Worm (Caenorhabditis elegans): ENCODE data around the gene Y40A1A.2.
A peak's percentile ranks its signal among the peaks of the same experiment; 100 is the strongest.
"Not testable (repeated sequence)": the region's sequence is repeated elsewhere in the genome, so short reads cannot be mapped to it uniquely, and the experiment has no call there.

Y40A1A.2 gene

DNA sequence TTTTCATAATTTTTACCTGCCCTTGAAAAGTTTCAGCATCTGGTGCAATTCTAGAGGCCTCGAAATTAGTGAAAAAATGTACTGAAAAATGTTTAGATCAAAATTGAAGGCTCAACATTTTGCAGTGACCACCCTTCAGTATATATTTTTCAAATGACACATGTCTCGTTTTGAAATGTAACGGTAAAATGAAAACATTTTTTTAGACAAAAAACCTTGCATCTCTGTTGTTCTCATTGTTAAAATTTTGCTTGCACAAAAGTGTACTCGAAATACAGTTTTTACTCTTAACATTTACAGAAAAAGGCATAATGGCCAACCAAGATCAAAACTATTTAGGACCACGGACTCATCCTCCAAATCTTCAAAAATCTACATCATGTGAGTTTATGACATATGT is 35.8 kb downstream of the Y40A1A.2 start, which contains the start of gene Y102A11A.2:
Gene Y102A11A.2, plus strand, starts transcription at position 301 of the 400 bp plus-strand sequence.
- not testable (repeated sequence) for TF ChIP-seq B0310.2 (tag; optimal IDR thresholded peaks at IDR 0.05); tra-4 (tag; optimal IDR thresholded peaks at IDR 0.05); pes-1 (GFP tag; IDR thresholded peaks at IDR 0.05)

DNA sequence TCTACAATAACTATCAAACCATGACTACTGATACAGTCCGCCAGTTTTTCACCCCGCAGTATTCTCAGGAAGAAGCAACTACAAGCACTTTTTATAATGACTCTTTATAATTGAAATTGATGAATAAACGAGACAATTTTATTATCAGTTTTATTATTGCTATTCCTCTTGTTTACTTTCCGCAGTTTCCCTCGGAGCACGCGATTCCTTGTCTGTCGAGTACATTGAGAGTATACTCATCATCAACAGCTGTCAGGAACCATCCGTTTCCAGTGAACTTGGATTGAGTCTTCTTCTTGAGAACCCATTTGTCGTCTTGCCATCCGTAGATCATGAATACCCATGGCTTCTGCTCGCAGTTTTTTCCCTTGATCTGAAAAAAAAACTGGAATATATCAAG is 40.3 kb downstream of the Y40A1A.2 start:
- TF ChIP-seq ama-1 (optimal IDR thresholded peaks at IDR 0.05) (no peak), tbx-37 (GFP tag; conservative IDR thresholded peaks at IDR 0.05) (no peak), F13C5.2 (tag; optimal IDR thresholded peaks at IDR 0.05) (no peak), scrt-1 (GFP tag; IDR thresholded peaks at IDR 0.05) (no peak), hmbx-1 (tag; optimal IDR thresholded peaks at IDR 0.05) (no peak), flt-1 (GFP tag; IDR thresholded peaks at IDR 0.05) (no peak), ets-7 (tag; optimal IDR thresholded peaks at IDR 0.05) (no peak), hmg-4 (GFP tag; optimal IDR thresholded peaks at IDR 0.05) (no peak), B0310.2 (tag; optimal IDR thresholded peaks at IDR 0.05) (no peak), sea-1 (GFP tag; conservative IDR thresholded peaks at IDR 0.05) (no peak), tbx-11 (GFP tag; IDR thresholded peaks at IDR 0.05) (no peak), ceh-36 (tag; optimal IDR thresholded peaks at IDR 0.05) (no peak), pes-1 (GFP tag; IDR thresholded peaks at IDR 0.05) (no peak), aly-1 (tag; optimal IDR thresholded peaks at IDR 0.05) (no peak), hnd-1 (tag; optimal IDR thresholded peaks at IDR 0.05) (no peak)

DNA sequence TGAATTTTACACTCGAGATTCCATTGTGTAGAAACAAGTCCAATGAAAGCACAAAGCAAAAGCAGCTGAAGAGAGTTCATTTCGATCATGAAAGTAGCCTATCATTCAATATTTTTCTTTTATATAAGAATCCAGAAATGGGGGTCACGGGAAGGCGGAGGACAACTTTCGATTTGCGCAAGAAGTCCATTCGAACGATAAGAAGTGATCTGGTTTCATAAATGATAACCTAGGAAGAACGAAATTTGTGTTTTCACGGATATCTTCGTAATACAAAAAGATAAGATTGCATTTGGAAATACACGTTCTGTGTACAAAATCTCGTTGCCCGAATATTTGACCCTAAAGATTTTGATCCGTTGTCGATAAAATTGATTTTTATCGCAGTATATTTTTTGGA is 40.9 kb downstream of the Y40A1A.2 start, which contains the start of gene Y102A11A.5:
Gene Y102A11A.5, minus strand, starts transcription at position 175 of the 400 bp plus-strand sequence.
- no peak for TF ChIP-seq ceh-36 (tag; optimal IDR thresholded peaks at IDR 0.05)
- TF ChIP-seq tbx-37 (GFP tag; conservative IDR thresholded peaks at IDR 0.05): no peak
- TF ChIP-seq hmbx-1 (tag; optimal IDR thresholded peaks at IDR 0.05): no peak
- TF ChIP-seq pes-1 (GFP tag; IDR thresholded peaks at IDR 0.05): no peak
- TF ChIP-seq aly-1 (tag; optimal IDR thresholded peaks at IDR 0.05): no peak
- TF ChIP-seq tra-4 (tag; optimal IDR thresholded peaks at IDR 0.05): no peak
- TF ChIP-seq ama-1 (optimal IDR thresholded peaks at IDR 0.05): no peak
- no peak for TF ChIP-seq F13C5.2 (tag; optimal IDR thresholded peaks at IDR 0.05)
- no peak for TF ChIP-seq ceh-13 (GFP tag; optimal IDR thresholded peaks at IDR 0.05)
- no peak for TF ChIP-seq hmg-4 (GFP tag; optimal IDR thresholded peaks at IDR 0.05)
- no peak for TF ChIP-seq scrt-1 (GFP tag; IDR thresholded peaks at IDR 0.05)
- no peak for TF ChIP-seq hnd-1 (tag; optimal IDR thresholded peaks at IDR 0.05)
- no peak for TF ChIP-seq sea-1 (GFP tag; conservative IDR thresholded peaks at IDR 0.05)
- no peak for TF ChIP-seq ets-7 (tag; optimal IDR thresholded peaks at IDR 0.05)
- TF ChIP-seq B0310.2 (tag; optimal IDR thresholded peaks at IDR 0.05): no peak
- no peak for TF ChIP-seq flt-1 (GFP tag; IDR thresholded peaks at IDR 0.05)
- no peak for TF ChIP-seq tbx-11 (GFP tag; IDR thresholded peaks at IDR 0.05)

DNA sequence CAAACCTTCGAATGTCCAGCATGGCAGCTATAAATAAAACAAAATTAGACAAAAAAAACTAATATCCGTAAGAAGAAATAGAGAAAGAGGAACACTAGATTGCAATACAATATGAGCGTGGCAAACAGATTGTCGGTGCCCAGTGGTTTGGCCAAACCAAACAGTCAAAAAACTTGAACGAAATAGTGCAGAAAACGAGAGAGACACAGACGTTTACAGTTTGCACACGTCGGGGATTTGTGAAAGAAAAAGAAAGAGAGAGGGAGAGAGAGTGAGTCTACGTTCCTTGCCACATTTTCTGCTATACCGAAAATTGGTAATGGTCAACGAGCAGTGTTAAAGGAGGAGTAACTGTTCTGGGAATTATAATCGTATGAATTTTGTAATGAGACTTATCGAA is 44.6 kb downstream of the Y40A1A.2 start, which contains the start of gene ergi-1:
Gene ergi-1, minus strand, starts transcription at position 101 of the 400 bp plus-strand sequence.
- TF ChIP-seq flt-1 (GFP tag; IDR thresholded peaks at IDR 0.05): no peak
- TF ChIP-seq sea-1 (GFP tag; conservative IDR thresholded peaks at IDR 0.05): no peak
- no peak for TF ChIP-seq hnd-1 (tag; optimal IDR thresholded peaks at IDR 0.05)
- no peak for TF ChIP-seq B0310.2 (tag; optimal IDR thresholded peaks at IDR 0.05)
- TF ChIP-seq pes-1 (GFP tag; IDR thresholded peaks at IDR 0.05): no peak
- TF ChIP-seq hmg-4 (GFP tag; optimal IDR thresholded peaks at IDR 0.05): no peak
- no peak for TF ChIP-seq scrt-1 (GFP tag; IDR thresholded peaks at IDR 0.05)
- TF ChIP-seq ceh-13 (GFP tag; optimal IDR thresholded peaks at IDR 0.05): no peak

DNA sequence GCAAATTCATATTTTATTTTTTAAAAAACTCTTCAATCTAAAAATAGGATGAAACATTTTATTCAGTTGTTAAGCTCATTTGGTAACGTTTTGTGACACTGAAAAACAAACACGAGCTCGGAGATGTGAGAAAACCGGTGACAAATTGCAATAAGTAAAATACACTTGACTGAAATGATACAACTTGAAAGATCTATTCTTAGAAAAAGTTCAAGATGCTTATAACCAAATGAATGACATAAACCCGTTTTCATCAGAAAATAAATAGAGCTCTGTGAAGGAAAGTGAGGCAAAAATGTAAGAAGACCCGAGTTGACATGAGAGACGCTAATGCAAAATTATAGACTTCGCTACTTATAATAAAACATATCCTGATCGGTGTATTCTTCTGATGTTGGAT is 48.8 kb downstream of the Y40A1A.2 start, which contains the start of gene smex-2:
Gene smex-2, minus strand, starts transcription at position 101 of the 400 bp plus-strand sequence.
- TF ChIP-seq sea-1 (GFP tag; conservative IDR thresholded peaks at IDR 0.05) (no peak), ceh-36 (tag; optimal IDR thresholded peaks at IDR 0.05) (no peak), hmg-4 (GFP tag; optimal IDR thresholded peaks at IDR 0.05) (no peak), ets-7 (tag; optimal IDR thresholded peaks at IDR 0.05) (no peak), aly-1 (tag; optimal IDR thresholded peaks at IDR 0.05) (no peak), flt-1 (GFP tag; IDR thresholded peaks at IDR 0.05) (no peak), B0310.2 (tag; optimal IDR thresholded peaks at IDR 0.05) (no peak), ceh-13 (GFP tag; optimal IDR thresholded peaks at IDR 0.05) (no peak), scrt-1 (GFP tag; IDR thresholded peaks at IDR 0.05) (no peak)

DNA sequence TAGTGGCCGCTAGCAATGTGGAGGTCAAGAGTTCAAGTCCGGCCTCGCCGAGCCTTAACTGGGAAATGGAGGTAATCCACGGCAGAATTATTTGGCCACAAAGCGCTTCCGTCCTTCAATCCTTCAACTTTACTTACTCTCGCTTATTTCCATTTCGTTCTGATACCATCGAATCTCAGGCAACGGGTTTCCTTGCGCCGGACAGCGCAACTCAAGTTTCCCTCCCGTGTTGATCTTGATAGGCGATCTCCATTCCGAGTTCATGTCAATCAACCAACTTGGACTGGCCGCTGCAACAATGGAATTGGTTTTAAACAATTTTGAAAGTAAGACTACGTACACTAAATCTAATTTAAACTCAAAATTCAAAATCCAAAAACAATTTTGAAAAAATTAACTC is 50.3 kb downstream of the Y40A1A.2 start:
- TF ChIP-seq tra-4 (tag; optimal IDR thresholded peaks at IDR 0.05) (no peak), hmbx-1 (tag; optimal IDR thresholded peaks at IDR 0.05) (no peak), pes-1 (GFP tag; IDR thresholded peaks at IDR 0.05) (peak; percentile 32; the same call in 1 of the 2 replicates)

Data from whole organism, early embryonic.